Worm (Caenorhabditis elegans) whole organism, L4 larva: Measurements from ENCODE around the gene riok-3.

ENCODE experiments used
- ama-1 ChIP-seq: fragments of 150-350 bp; optimal IDR thresholded peaks from 2 replicates; lab custom pipeline; 2014; ENCODE audit warnings: inconsistent platforms, mixed read lengths
- ceh-32 ChIP-seq: sonication (generic microtip); optimal IDR thresholded peaks from 2 replicates; lab custom pipeline; 2016; ENCODE audit warnings: mild to moderate bottlenecking, missing genetic modification characterization, missing compliant biosample characterization; ENCODE audit not compliant: poor library complexity
- ceh-82 ChIP-seq: sonication (generic microtip); optimal IDR thresholded peaks from 2 replicates; lab custom pipeline; 2017; ENCODE audit warnings: missing biosample characterization, missing genetic modification characterization
- dve-1 ChIP-seq: sonication (generic microtip); optimal IDR thresholded peaks from 2 replicates; lab custom pipeline; 2017; ENCODE audit warnings: antibody characterized with exemption, mild to moderate bottlenecking, missing genetic modification characterization, missing compliant biosample characterization; ENCODE audit not compliant: insufficient read depth
- fos-1 ChIP-seq: fragments of 150-350 bp; optimal IDR thresholded peaks from 2 replicates; lab custom pipeline; 2014; ENCODE audit warnings: missing biosample characterization, missing genetic modification characterization
- gei-8 ChIP-seq: fragments of 200-800 bp; sonication (Bioruptor generic); optimal IDR thresholded peaks from 2 replicates; lab custom pipeline; 2018; ENCODE audit warnings: mild to moderate bottlenecking, missing genetic modification characterization, missing compliant biosample characterization
- lir-3 ChIP-seq: sonication (generic microtip); optimal IDR thresholded peaks from 2 replicates; lab custom pipeline; 2016; ENCODE audit warnings: mild to moderate bottlenecking, missing genetic modification characterization, missing compliant biosample characterization
- mdl-1 ChIP-seq, 2 experiments: fragments of 150-350 bp in 1 of 2; sonication (generic microtip) in 1 of 2; optimal IDR thresholded peaks; 2 replicates each; lab custom pipeline; 2014 to 2017; ENCODE audit warnings: missing biosample characterization in 2 of 2, missing genetic modification characterization in 2 of 2
- nhr-11 ChIP-seq: fragments of 150-350 bp; optimal IDR thresholded peaks from 2 replicates; lab custom pipeline; 2014; ENCODE audit warnings: missing biosample characterization, missing genetic modification characterization
- nhr-25 ChIP-seq: sonication (generic microtip); optimal IDR thresholded peaks from 2 replicates; lab custom pipeline; 2017; ENCODE audit warnings: missing genetic modification characterization, mild to moderate bottlenecking, missing compliant biosample characterization, antibody characterized with exemption, moderate library complexity, borderline replicate concordance; ENCODE audit not compliant: insufficient read depth
- nhr-76 ChIP-seq: fragments of 150-350 bp; optimal IDR thresholded peaks from 2 replicates; lab custom pipeline; 2014; ENCODE audit warnings: missing biosample characterization, missing genetic modification characterization
- unc-39 ChIP-seq: sonication (generic microtip); optimal IDR thresholded peaks from 2 replicates; lab custom pipeline; 2017; ENCODE audit warnings: missing biosample characterization, missing genetic modification characterization
- zag-1 ChIP-seq: fragments of 150-350 bp; optimal IDR thresholded peaks from 2 replicates; lab custom pipeline; 2014; ENCODE audit warnings: missing biosample characterization, missing genetic modification characterization

ce11 chrIII:9802045-9802444 is 2.8 kb downstream of the riok-3 start:
- no peak for TF ChIP-seq unc-39 (tag; lab: Kevin White, UChicago)
- no peak for TF ChIP-seq dve-1
- no peak for TF ChIP-seq mdl-1 (tag; optimal IDR thresholded peaks at IDR 0.05; lab: Kevin White, UChicago)
- TF ChIP-seq ceh-32 (tag; lab: Kevin White, UChicago) = no peak
- TF ChIP-seq zag-1 (tag; lab: Kevin White, UChicago) = no peak
- no peak for TF ChIP-seq nhr-25 (tag; lab: Kevin White, UChicago)
- no peak for TF ChIP-seq ceh-82 (tag; lab: Kevin White, UChicago)
- no peak for TF ChIP-seq lir-3 (tag; lab: Kevin White, UChicago)
- no peak for TF ChIP-seq fos-1 (tag; lab: Kevin White, UChicago)
- no peak for TF ChIP-seq nhr-11
- TF ChIP-seq nhr-76 (tag; lab: Kevin White, UChicago) = no peak
- TF ChIP-seq gei-8 (GFP tag; lab: Kevin White, UChicago) = no peak
- no peak for TF ChIP-seq ama-1 (lab: Kevin White, UChicago)
